Worm (Caenorhabditis elegans) whole organism, L4 larva: ENCODE measurements around the gene Y116A8C.469.

Source experiments
- F37D6.2 ChIP-seq: sonication (generic microtip); optimal IDR thresholded peaks from 2 replicates; lab custom pipeline; 2016; ENCODE audit warnings: mild to moderate bottlenecking, missing genetic modification characterization, missing compliant biosample characterization
- nhr-42 ChIP-seq: fragments of 200-800 bp; sonication (Bioruptor generic); IDR thresholded peaks from 2 replicates; pipeline ENCODE4 v1.3.6; 2022; ENCODE audit warnings: missing genetic modification characterization, missing compliant biosample characterization

DNA sequence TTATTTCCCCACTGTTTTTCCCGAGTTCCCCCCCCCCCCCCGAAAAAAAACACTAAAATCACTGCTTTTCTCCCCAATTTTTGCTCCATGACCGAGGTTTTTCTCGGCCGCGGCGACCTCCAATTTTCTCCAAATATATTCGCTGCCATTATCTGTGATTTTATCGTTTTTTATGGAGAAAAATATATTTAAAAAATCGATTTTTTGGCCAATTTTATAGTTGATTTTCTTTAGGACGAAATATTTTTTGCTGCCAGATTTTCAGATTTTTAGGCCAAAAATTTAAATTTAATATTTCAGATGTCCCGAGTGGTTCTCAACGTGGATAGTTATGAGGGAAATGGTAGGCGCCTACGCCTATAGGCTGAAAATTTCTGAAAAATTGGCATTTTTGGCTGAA lies 32.0 kb upstream of the Y116A8C.469 start, which contains the start of gene rad-54.B:
- TF ChIP-seq F37D6.2 (tag; lab: Kevin White, UChicago) (no peak), nhr-42 (no peak)
